Worm (Caenorhabditis elegans): ENCODE results near the gene C01G6.9.
A peak's percentile ranks its signal among the peaks of the same experiment; 100 is the strongest.

Gene C01G6.9

ce11 chrII:9295678-9296077 is at the start of gene C01G6.9:
TSS of gene C01G6.9 (minus strand) at chrII:9295818.
- TF ChIP-seq dsc-1 (tag; optimal IDR thresholded peaks at IDR 0.05) = no peak
- no peak for TF ChIP-seq efl-1 (optimal IDR thresholded peaks at IDR 0.05)
- peak in 1 of 2 experiments; percentile 84 for TF ChIP-seq efl-1 (GFP tag; optimal IDR thresholded peaks at IDR 0.05 in 1 of 2)
- peak; percentile 66 for TF ChIP-seq blmp-1 (tag; optimal IDR thresholded peaks at IDR 0.05)

ce11 chrII:9345116-9345515 is 49.5 kb upstream of the C01G6.9 start:
- TF ChIP-seq lin-13 (GFP tag; optimal IDR thresholded peaks at IDR 0.05) = no peak
- no peak for TF ChIP-seq nhr-237 (tag; optimal IDR thresholded peaks at IDR 0.05)
- no peak for TF ChIP-seq ces-1 (GFP tag; optimal IDR thresholded peaks at IDR 0.05)
- TF ChIP-seq tlp-1 (tag; optimal IDR thresholded peaks at IDR 0.05) = no peak
- no peak for TF ChIP-seq swsn-7 (tag; optimal IDR thresholded peaks at IDR 0.05)
- 0 out of 2 replicates have a peak, but pooled peaks have one; percentile 4 for TF ChIP-seq nhr-19 (GFP tag; conservative IDR thresholded peaks at IDR 0.05)
- peak; percentile 32 for TF ChIP-seq nhr-20 (tag; optimal IDR thresholded peaks at IDR 0.05)
- peak; percentile 70 for TF ChIP-seq lin-14 (GFP tag; optimal IDR thresholded peaks at IDR 0.05)
- no peak for TF ChIP-seq C34B4.2 (tag; optimal IDR thresholded peaks at IDR 0.05)
- no peak for TF ChIP-seq lin-15B (tag; optimal IDR thresholded peaks at IDR 0.05)
- TF ChIP-seq blmp-1 (tag; optimal IDR thresholded peaks at IDR 0.05) = peak; percentile 91
- no peak for TF ChIP-seq hpl-2 (GFP tag; optimal IDR thresholded peaks at IDR 0.05)
- TF ChIP-seq C04F5.9 (tag; optimal IDR thresholded peaks at IDR 0.05) = no peak
- peak; percentile 34 for TF ChIP-seq nhr-71 (tag; optimal IDR thresholded peaks at IDR 0.05)
- TF ChIP-seq snu-23 (GFP tag; optimal IDR thresholded peaks at IDR 0.05) = peak; percentile 27
- no peak for TF ChIP-seq efl-3 (GFP tag; optimal IDR thresholded peaks at IDR 0.05)
- TF ChIP-seq ceh-90 (tag; optimal IDR thresholded peaks at IDR 0.05) = no peak
- TF ChIP-seq isw-1 (GFP tag; IDR thresholded peaks at IDR 0.05) = no peak
- TF ChIP-seq unc-130 (tag; optimal IDR thresholded peaks at IDR 0.05) = no peak
- no peak for TF ChIP-seq hlh-17 (GFP tag; optimal IDR thresholded peaks at IDR 0.05; ENCODE audit: borderline replicate concordance)
- 0 out of 2 replicates have a peak, but pooled peaks have one; percentile 20 for TF ChIP-seq grh-1 (GFP tag; IDR thresholded peaks at IDR 0.05)
- TF ChIP-seq lin-35 (GFP tag; optimal IDR thresholded peaks at IDR 0.05) = no peak
- TF ChIP-seq nhr-85 (tag) = peak; percentile 63
- peak in 5 of 6 experiments; percentile 69 to 84 (median 79) for TF ChIP-seq elt-3 (tag; optimal IDR thresholded peaks at IDR 0.05)

ce11 chrII:9343955-9344354 is 48.3 kb upstream of the C01G6.9 start:
- TF ChIP-seq sup-37 (GFP tag; optimal IDR thresholded peaks at IDR 0.05) (no peak), F16B12.6 (tag; optimal IDR thresholded peaks at IDR 0.05) (no peak), irx-1 (tag; optimal IDR thresholded peaks at IDR 0.05) (no peak), nhr-11 (tag; optimal IDR thresholded peaks at IDR 0.05) (no peak), unc-130 (tag; optimal IDR thresholded peaks at IDR 0.05) (peak; percentile 18), lin-14 (GFP tag; optimal IDR thresholded peaks at IDR 0.05) (peak; percentile 84), snu-23 (GFP tag; optimal IDR thresholded peaks at IDR 0.05) (peak; percentile 48), nhr-85 (tag) (peak; percentile 94), fkh-8 (tag; optimal IDR thresholded peaks at IDR 0.05) (no peak), blmp-1 (tag; optimal IDR thresholded peaks at IDR 0.05) (peak; percentile 96), isw-1 (GFP tag; IDR thresholded peaks at IDR 0.05) (no peak), grh-1 (GFP tag; IDR thresholded peaks at IDR 0.05) (peak; percentile 38; the same call in 1 of the 2 replicates), nhr-20 (tag; optimal IDR thresholded peaks at IDR 0.05) (peak; percentile 80), sox-4 (tag; optimal IDR thresholded peaks at IDR 0.05) (no peak), elt-2 (tag; optimal IDR thresholded peaks at IDR 0.05) (no peak), zag-1 (tag; optimal IDR thresholded peaks at IDR 0.05) (no peak), tbx-2 (tag; optimal IDR thresholded peaks at IDR 0.05) (peak; percentile 59), dpl-1 (GFP tag; optimal IDR thresholded peaks at IDR 0.05) (peak in 1 of 3 experiments; percentile 10), nhr-71 (tag; optimal IDR thresholded peaks at IDR 0.05) (peak; percentile 70), lir-3 (tag; optimal IDR thresholded peaks at IDR 0.05; ENCODE audit: poor library complexity) (no peak), elt-3 (tag; optimal IDR thresholded peaks at IDR 0.05) (peak; percentile 73 to 96 (median 89)), mdl-1 (tag; optimal IDR thresholded peaks at IDR 0.05) (peak in 1 of 2 experiments; percentile 70), lin-35 (GFP tag; optimal IDR thresholded peaks at IDR 0.05) (peak in 1 of 2 experiments; percentile 21), lsy-2 (tag; optimal IDR thresholded peaks at IDR 0.05) (peak in 1 of 2 experiments; percentile 12), egl-27 (tag; optimal IDR thresholded peaks at IDR 0.05) (peak in 1 of 2 experiments; percentile 29), mef-2 (tag; optimal IDR thresholded peaks at IDR 0.05) (no peak), mep-1 (tag; optimal IDR thresholded peaks at IDR 0.05) (peak; percentile 20), pqm-1 (tag; optimal IDR thresholded peaks at IDR 0.05) (no peak), hlh-17 (GFP tag; optimal IDR thresholded peaks at IDR 0.05; ENCODE audit: borderline replicate concordance) (no peak), nhr-19 (GFP tag; conservative IDR thresholded peaks at IDR 0.05) (peak; percentile 53), nhr-90 (tag; optimal IDR thresholded peaks at IDR 0.05; ENCODE audit: poor library complexity) (peak; percentile 48), alr-1 (tag; optimal IDR thresholded peaks at IDR 0.05; ENCODE audit: borderline replicate concordance) (no peak), nhr-47 (tag; optimal IDR thresholded peaks at IDR 0.05) (peak; percentile 36)

All from whole organism, L1 larva.